Worm (Caenorhabditis elegans): ENCODE data around the gene best-7.

- TF ChIP-seq unc-39 (tag; optimal IDR thresholded peaks at IDR 0.05) (no peak), nhr-12 (tag; optimal IDR thresholded peaks at IDR 0.05) (no peak), nhr-76 (tag; optimal IDR thresholded peaks at IDR 0.05) (no peak), ama-1 (optimal IDR thresholded peaks at IDR 0.05) (no peak), pqm-1 (tag; optimal IDR thresholded peaks at IDR 0.05) (no peak), ceh-9 (tag; optimal IDR thresholded peaks at IDR 0.05) (no peak), nhr-23 (tag; optimal IDR thresholded peaks at IDR 0.05) (no peak), nfya-1 (tag; optimal IDR thresholded peaks at IDR 0.05; ENCODE audit: insufficient read depth) (no peak), elt-2 (tag; optimal IDR thresholded peaks at IDR 0.05) (no peak), nhr-11 (tag; optimal IDR thresholded peaks at IDR 0.05) (no peak), ztf-11 (tag; optimal IDR thresholded peaks at IDR 0.05) (no peak), nhr-25 (tag; optimal IDR thresholded peaks at IDR 0.05) (no peak), ztf-4 (tag; optimal IDR thresholded peaks at IDR 0.05) (no peak), ceh-82 (tag; optimal IDR thresholded peaks at IDR 0.05) (no peak)
Measured at ce11 chrIV:11189411-11189810, 40.7 kb downstream of the best-7 start, which contains the start of gene fbxb-79.
